Worm (Caenorhabditis elegans): ENCODE measurements around the gene B0303.11.

DNA sequence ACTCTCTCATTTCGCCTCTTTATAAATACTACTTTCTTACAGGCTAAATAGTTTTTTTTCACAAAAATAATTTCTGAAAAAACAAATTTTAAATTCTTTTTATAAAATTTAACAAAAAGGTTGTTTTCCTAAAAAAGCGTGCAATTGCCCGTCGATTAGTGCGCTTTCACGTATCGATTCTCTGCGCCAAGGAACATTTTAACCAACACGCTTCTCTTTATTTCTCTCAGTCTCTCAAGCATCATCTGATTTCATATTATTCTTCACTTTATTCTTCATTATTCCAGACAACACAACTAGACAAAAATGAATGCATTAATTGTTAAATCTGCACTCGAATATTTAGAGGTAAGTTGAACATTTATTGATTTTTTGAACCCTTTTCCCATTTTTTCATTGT is 20.6 kb downstream of the B0303.11 start, which contains the start of gene B0303.4:
- TF ChIP-seq hmbx-1 (tag; optimal IDR thresholded peaks at IDR 0.05) (no peak), aly-1 (tag; optimal IDR thresholded peaks at IDR 0.05) (no peak), ama-1 (optimal IDR thresholded peaks at IDR 0.05) (no peak), sea-1 (GFP tag; conservative IDR thresholded peaks at IDR 0.05) (no peak), hnd-1 (tag; optimal IDR thresholded peaks at IDR 0.05) (no peak), scrt-1 (GFP tag; IDR thresholded peaks at IDR 0.05) (no peak)
